Fruit fly (Drosophila melanogaster) whole organism, prepupa: ENCODE results near the gene Or7a.

Experiments
- CG10631 ChIP-seq: fragments of 200-800 bp; sonication (Bioruptor generic); optimal IDR thresholded peaks from 2 replicates; lab custom pipeline; 2016; ENCODE audit warnings: missing biosample characterization, missing genetic modification characterization
- CG10669 ChIP-seq: fragments of 200-800 bp; sonication (Bioruptor generic); optimal IDR thresholded peaks from 3 replicates; lab custom pipeline; 2018; ENCODE audit warnings: missing biosample characterization, mild to moderate bottlenecking, missing genetic modification characterization, moderate library complexity
- CG11294 ChIP-seq: fragments of 200-800 bp; sonication (Bioruptor generic); IDR thresholded peaks from 2 replicates; pipeline ENCODE4 v1.3.6; 2022; ENCODE audit warnings: missing biosample characterization, missing genetic modification characterization
- CG11762 ChIP-seq: fragments of 200-800 bp; sonication (Bioruptor generic); optimal IDR thresholded peaks from 3 replicates; lab custom pipeline; 2016; ENCODE audit warnings: missing biosample characterization, missing genetic modification characterization; ENCODE audit not compliant: insufficient read depth
- CG11902 ChIP-seq: fragments of 200-800 bp; sonication (Bioruptor generic); optimal IDR thresholded peaks from 3 replicates; lab custom pipeline; 2016; ENCODE audit warnings: missing biosample characterization, missing genetic modification characterization
- CG15336 ChIP-seq: fragments of 200-800 bp; sonication (Bioruptor generic); IDR thresholded peaks from 2 replicates; pipeline ENCODE4 v1.3.6; 2022; ENCODE audit warnings: missing biosample characterization, missing genetic modification characterization
- CG1621 ChIP-seq: fragments of 200-800 bp; sonication (Bioruptor generic); optimal IDR thresholded peaks from 3 replicates; lab custom pipeline; 2018; ENCODE audit warnings: missing biosample characterization, mild to moderate bottlenecking, missing genetic modification characterization
- CG16779 ChIP-seq: fragments of 200-800 bp; sonication (Bioruptor generic); optimal IDR thresholded peaks from 3 replicates; lab custom pipeline; 2017; ENCODE audit warnings: missing biosample characterization, mild to moderate bottlenecking, missing genetic modification characterization
- CG3032 ChIP-seq: fragments of 200-800 bp; optimal IDR thresholded peaks from 2 replicates; lab custom pipeline; 2019; ENCODE audit warnings: missing biosample characterization, mild to moderate bottlenecking, missing genetic modification characterization, moderate library complexity
- CG31627 ChIP-seq: fragments of 200-800 bp; sonication (Bioruptor generic); optimal IDR thresholded peaks from 3 replicates; lab custom pipeline; 2016; ENCODE audit warnings: missing biosample characterization, missing genetic modification characterization
- CG32006 ChIP-seq: fragments of 200-800 bp; sonication (Bioruptor generic); optimal IDR thresholded peaks from 3 replicates; lab custom pipeline; 2017; ENCODE audit warnings: missing biosample characterization, mild to moderate bottlenecking, missing genetic modification characterization
- CG34406 ChIP-seq: fragments of 200-800 bp; sonication (Bioruptor generic); optimal IDR thresholded peaks from 3 replicates; lab custom pipeline; 2016; ENCODE audit warnings: missing biosample characterization, missing genetic modification characterization
- CG3919 ChIP-seq: fragments of 200-800 bp; sonication (Bioruptor generic); optimal IDR thresholded peaks from 3 replicates; lab custom pipeline; 2016; ENCODE audit warnings: missing biosample characterization, missing genetic modification characterization
- CG4318 ChIP-seq: fragments of 200-800 bp; sonication (Bioruptor generic); optimal IDR thresholded peaks from 3 replicates; lab custom pipeline; 2017; ENCODE audit warnings: missing biosample characterization, mild to moderate bottlenecking, missing genetic modification characterization
- CG6792 ChIP-seq: fragments of 200-800 bp; sonication (Bioruptor generic); optimal IDR thresholded peaks from 3 replicates; lab custom pipeline; 2016; ENCODE audit warnings: missing biosample characterization, missing genetic modification characterization
- CG6808 ChIP-seq: fragments of 200-800 bp; sonication (Bioruptor generic); optimal IDR thresholded peaks from 3 replicates; lab custom pipeline; 2017; ENCODE audit warnings: missing biosample characterization, missing genetic modification characterization, mild to moderate bottlenecking, moderate library complexity, missing genetic modification reagents
- CG8319 ChIP-seq: fragments of 200-800 bp; sonication (Bioruptor generic); optimal IDR thresholded peaks from 3 replicates; lab custom pipeline; 2016; ENCODE audit warnings: missing biosample characterization, missing genetic modification characterization
- CG8632 ChIP-seq: fragments of 200-800 bp; sonication (Bioruptor generic); optimal IDR thresholded peaks from 3 replicates; lab custom pipeline; 2016; ENCODE audit warnings: missing biosample characterization, missing genetic modification characterization
- CG9139 ChIP-seq: fragments of 200-800 bp; sonication (Bioruptor generic); optimal IDR thresholded peaks from 3 replicates; lab custom pipeline; 2017; ENCODE audit warnings: missing biosample characterization, mild to moderate bottlenecking, missing genetic modification characterization
- Eip75B ChIP-seq: fragments of 200-800 bp; sonication (Bioruptor generic); optimal IDR thresholded peaks from 3 replicates; lab custom pipeline; 2016; ENCODE audit warnings: missing biosample characterization, missing genetic modification characterization
- Eip78C ChIP-seq: fragments of 200-800 bp; sonication (Bioruptor generic); peaks from one replicate; lab custom pipeline; 2016; ENCODE audit warnings: missing biosample characterization, missing genetic modification characterization
- Eip93F ChIP-seq: fragments of 200-800 bp; sonication (Bioruptor generic); optimal IDR thresholded peaks from 2 replicates; lab custom pipeline; 2016; ENCODE audit warnings: missing biosample characterization, mild to moderate bottlenecking, missing genetic modification characterization
- Ets21C ChIP-seq: fragments of 200-800 bp; sonication (Bioruptor generic); optimal IDR thresholded peaks from 3 replicates; lab custom pipeline; 2016; ENCODE audit warnings: missing biosample characterization, missing genetic modification characterization
- Ets96B ChIP-seq: fragments of 200-800 bp; optimal IDR thresholded peaks from 2 replicates; lab custom pipeline; 2019; ENCODE audit warnings: missing biosample characterization, mild to moderate bottlenecking, missing genetic modification characterization, moderate library complexity
- Gug ChIP-seq: fragments of 200-800 bp; sonication (Bioruptor generic); IDR thresholded peaks from 2 replicates; pipeline ENCODE4 v1.3.6; 2022; ENCODE audit warnings: missing biosample characterization, missing genetic modification characterization
- Hr38 ChIP-seq: sonication (Bioruptor generic); optimal IDR thresholded peaks from 2 replicates; lab custom pipeline; 2016; ENCODE audit warnings: missing biosample characterization, missing genetic modification characterization
- Hr39 ChIP-seq: fragments of 200-800 bp; sonication (Bioruptor generic); optimal IDR thresholded peaks from 2 replicates; lab custom pipeline; 2016; ENCODE audit warnings: missing biosample characterization, missing genetic modification characterization
- Hr4 ChIP-seq: fragments of 200-800 bp; sonication (Bioruptor generic); optimal IDR thresholded peaks from 3 replicates; lab custom pipeline; 2016; ENCODE audit warnings: missing biosample characterization, missing genetic modification characterization
- Lpt ChIP-seq: fragments of 200-800 bp; sonication (Bioruptor generic); optimal IDR thresholded peaks from 3 replicates; lab custom pipeline; 2016; ENCODE audit warnings: missing biosample characterization, missing genetic modification characterization
- Met ChIP-seq: fragments of 200-800 bp; sonication (Bioruptor generic); optimal IDR thresholded peaks from 3 replicates; lab custom pipeline; 2016; ENCODE audit warnings: missing biosample characterization, missing genetic modification characterization
- Smox ChIP-seq: fragments of 200-800 bp; sonication (Bioruptor generic); optimal IDR thresholded peaks from 3 replicates; lab custom pipeline; 2016; ENCODE audit warnings: missing biosample characterization, missing genetic modification characterization
- Sox102F ChIP-seq: fragments of 200-800 bp; sonication (Bioruptor generic); optimal IDR thresholded peaks from 2 replicates; lab custom pipeline; 2016; ENCODE audit warnings: missing biosample characterization, mild to moderate bottlenecking, missing genetic modification characterization
- achi ChIP-seq: fragments of 200-800 bp; sonication (Bioruptor generic); optimal IDR thresholded peaks from 3 replicates; lab custom pipeline; 2016; ENCODE audit warnings: missing biosample characterization, missing genetic modification characterization
- acj6 ChIP-seq: fragments of 200-800 bp; sonication (Bioruptor generic); optimal IDR thresholded peaks from 3 replicates; lab custom pipeline; 2016; ENCODE audit warnings: missing biosample characterization, missing genetic modification characterization
- cyc ChIP-seq: fragments of 200-800 bp; sonication (Bioruptor generic); optimal IDR thresholded peaks from 3 replicates; lab custom pipeline; 2016; ENCODE audit warnings: missing biosample characterization, missing genetic modification characterization
- dac ChIP-seq: fragments of 200-800 bp; sonication (Bioruptor generic); optimal IDR thresholded peaks from 2 replicates; lab custom pipeline; 2017; ENCODE audit warnings: missing biosample characterization, mild to moderate bottlenecking, missing genetic modification characterization
- dsx ChIP-seq: fragments of 200-800 bp; optimal IDR thresholded peaks from 3 replicates; lab custom pipeline; 2019; ENCODE audit warnings: missing biosample characterization, mild to moderate bottlenecking, missing genetic modification characterization, moderate library complexity; ENCODE audit not compliant: poor library complexity, severe bottlenecking
- eg ChIP-seq: fragments of 200-800 bp; sonication (Bioruptor generic); IDR thresholded peaks from 3 replicates; pipeline ENCODE4 v1.3.6; 2022; ENCODE audit warnings: missing biosample characterization, missing genetic modification characterization
- esn ChIP-seq: fragments of 200-800 bp; sonication (Bioruptor generic); optimal IDR thresholded peaks from 2 replicates; lab custom pipeline; 2016; ENCODE audit warnings: missing biosample characterization, mild to moderate bottlenecking, missing genetic modification characterization, moderate library complexity
- fd59A ChIP-seq: fragments of 200-800 bp; sonication (Bioruptor generic); optimal IDR thresholded peaks from 2 replicates; lab custom pipeline; 2017; ENCODE audit warnings: missing biosample characterization, mild to moderate bottlenecking, missing genetic modification characterization, missing genetic modification reagents
- fd85E ChIP-seq: fragments of 200-800 bp; sonication (Bioruptor generic); optimal IDR thresholded peaks from 3 replicates; lab custom pipeline; 2016; ENCODE audit warnings: missing biosample characterization, missing genetic modification characterization
- fkh ChIP-seq: fragments of 200-800 bp; sonication (Bioruptor generic); optimal IDR thresholded peaks from 3 replicates; lab custom pipeline; 2017; ENCODE audit warnings: missing biosample characterization, mild to moderate bottlenecking, missing genetic modification characterization, moderate library complexity
- lz ChIP-seq: fragments of 200-800 bp; sonication (Bioruptor generic); optimal IDR thresholded peaks from 3 replicates; lab custom pipeline; 2016; ENCODE audit warnings: missing biosample characterization, missing genetic modification characterization
- net ChIP-seq: fragments of 200-800 bp; sonication (Bioruptor generic); optimal IDR thresholded peaks from 3 replicates; lab custom pipeline; 2016; ENCODE audit warnings: missing biosample characterization, missing genetic modification characterization
- pdm3 ChIP-seq: fragments of 200-800 bp; sonication (Bioruptor generic); optimal IDR thresholded peaks from 3 replicates; lab custom pipeline; 2016; ENCODE audit warnings: missing biosample characterization, missing genetic modification characterization
- salr ChIP-seq, 2 experiments: fragments of 200-800 bp; sonication (Bioruptor generic); optimal IDR thresholded peaks; 3 replicates each; lab custom pipeline; 2016 to 2018; ENCODE audit warnings: missing biosample characterization in 2 of 2, missing genetic modification characterization in 2 of 2, mild to moderate bottlenecking in 1 of 2
- ss ChIP-seq, 2 experiments: fragments of 200-800 bp; sonication (Bioruptor generic); optimal IDR thresholded peaks; 2 replicates in 1 of 2; 3 replicates in 1 of 2; lab custom pipeline; 2017 to 2018; ENCODE audit warnings: mild to moderate bottlenecking in 2 of 2, missing biosample characterization in 2 of 2, missing genetic modification characterization in 2 of 2, moderate library complexity in 1 of 2
- vri ChIP-seq: fragments of 200-800 bp; sonication (Bioruptor generic); optimal IDR thresholded peaks from 3 replicates; lab custom pipeline; 2016; ENCODE audit warnings: missing biosample characterization, mild to moderate bottlenecking, missing genetic modification characterization

Gene Or7a

DNA sequence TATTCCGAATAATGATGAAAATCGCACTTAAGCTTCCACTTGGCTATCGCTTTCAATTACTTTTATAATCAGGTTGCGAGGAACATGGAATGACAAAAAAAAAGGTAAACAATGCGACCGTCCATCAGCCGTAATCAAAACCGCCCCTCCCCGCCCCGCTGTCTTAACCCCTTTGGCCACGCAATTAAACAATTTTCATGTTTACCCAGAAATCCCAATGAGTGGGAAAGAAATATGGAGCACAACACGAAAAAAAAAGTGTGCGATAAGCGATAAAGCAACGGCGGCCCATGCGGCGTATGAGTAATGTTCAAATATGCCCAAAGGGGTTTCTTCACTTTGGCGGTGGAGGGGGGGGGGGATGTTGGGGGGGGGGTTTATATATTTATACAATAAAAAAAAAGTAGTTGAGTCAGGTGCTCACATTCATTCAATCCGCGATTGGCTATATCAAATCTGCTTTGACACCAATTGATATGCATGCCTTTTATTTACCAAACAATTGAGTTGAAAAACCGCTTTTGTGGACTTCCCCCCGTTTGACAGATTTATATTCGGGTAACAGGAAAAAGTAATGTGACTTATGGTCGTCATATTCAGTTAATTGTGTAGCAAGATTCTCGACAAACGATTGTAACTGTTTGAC lies 33.5 kb upstream of the Or7a start (continued):
- TF ChIP-seq achi (GFP tag; lab: Kevin White, UChicago) (no peak), fkh (peak; percentile 96)

DNA sequence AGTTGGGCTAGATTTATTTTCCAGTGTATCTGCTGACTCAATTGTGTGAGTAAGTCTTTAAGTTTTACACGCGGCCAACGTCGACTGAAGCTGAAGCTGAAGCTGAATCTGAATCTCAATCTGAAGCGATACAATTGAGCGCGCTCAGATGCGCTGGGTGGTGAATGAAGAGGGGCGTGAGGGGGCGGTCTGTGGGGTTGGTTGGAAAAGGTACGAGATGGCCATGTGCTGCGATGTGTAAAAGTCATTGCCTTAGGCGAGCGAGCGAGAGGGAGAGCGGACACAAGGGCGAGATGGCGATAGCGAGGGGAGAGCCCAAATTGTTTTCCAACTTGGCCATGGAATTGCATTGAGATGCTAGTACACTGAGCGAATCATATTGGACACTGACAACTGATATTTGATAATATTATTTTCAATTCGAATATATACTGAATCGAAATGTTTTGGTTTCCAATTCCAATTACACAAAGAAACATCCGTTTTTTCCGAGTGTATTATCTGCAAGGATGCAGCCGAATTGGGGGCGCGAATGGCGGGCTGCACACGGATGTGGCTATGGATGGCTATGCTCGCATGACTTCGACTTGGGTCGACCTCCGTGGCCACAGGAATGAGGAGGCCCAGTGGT lies 31.2 kb upstream of the Or7a start:
- TF ChIP-seq Hr4 (GFP tag; lab: Kevin White, UChicago): peak; percentile 59
- TF ChIP-seq vri (GFP tag; lab: Kevin White, UChicago): peak; percentile 54
- TF ChIP-seq eg (GFP tag; lab: Robert Waterston, UW): peak; percentile 85
- peak; percentile 43 for TF ChIP-seq Eip93F (GFP tag; lab: Kevin White, UChicago)
- peak; percentile 80 for TF ChIP-seq Met (GFP tag; lab: Kevin White, UChicago)
- no peak for TF ChIP-seq fkh
- TF ChIP-seq CG8319 (GFP tag; lab: Kevin White, UChicago): peak; percentile 44
- peak; percentile 71 for TF ChIP-seq CG6792 (GFP tag; lab: Kevin White, UChicago)
- TF ChIP-seq Ets21C: peak; percentile 62
- TF ChIP-seq CG4318 (GFP tag; lab: Kevin White, UChicago): peak; percentile 41
- TF ChIP-seq fd59A (GFP tag; lab: Kevin White, UChicago): peak; percentile 31
- peak; percentile 70 for TF ChIP-seq pdm3 (GFP tag; lab: Kevin White, UChicago)
- peak; percentile 93 for TF ChIP-seq Eip78C (GFP tag; lab: Kevin White, UChicago)
- TF ChIP-seq Ets96B (tag; lab: Kevin White, UChicago): peak; percentile 52
- TF ChIP-seq Eip75B (GFP tag; lab: Kevin White, UChicago): peak; percentile 79
- peak; percentile 69 for TF ChIP-seq CG10631 (GFP tag; lab: Kevin White, UChicago)
- peak; percentile 54; the same call in 1 of the 2 replicates for TF ChIP-seq CG11294 (GFP tag; lab: Robert Waterston, UW)
- TF ChIP-seq Gug (GFP tag; lab: Robert Waterston, UW): peak; percentile 69
- peak; percentile 69 for TF ChIP-seq CG32006 (GFP tag; lab: Kevin White, UChicago)
- peak; percentile 53 for TF ChIP-seq CG8632 (GFP tag; lab: Kevin White, UChicago)
- TF ChIP-seq CG3032 (tag; lab: Kevin White, UChicago): peak; percentile 61
- TF ChIP-seq dac: peak; percentile 31
- peak; percentile 60 for TF ChIP-seq CG11902 (GFP tag; lab: Kevin White, UChicago)
- no peak for TF ChIP-seq fd85E
- peak; percentile 70 for TF ChIP-seq lz
- TF ChIP-seq esn (GFP tag; lab: Kevin White, UChicago): peak; percentile 62
- peak; percentile 7 for TF ChIP-seq CG16779
- TF ChIP-seq net (GFP tag; lab: Kevin White, UChicago): peak; percentile 13
- peak; percentile 26 to 39 for TF ChIP-seq salr (GFP tag; optimal IDR thresholded peaks at IDR 0.05; lab: Kevin White, UChicago)
- peak; percentile 29 for TF ChIP-seq CG6808 (GFP tag; lab: Kevin White, UChicago)
- TF ChIP-seq CG9139: peak; percentile 35
- TF ChIP-seq Smox (GFP tag; lab: Kevin White, UChicago): peak; percentile 67
- no peak for TF ChIP-seq Hr38
- peak; percentile 76 for TF ChIP-seq Hr39 (GFP tag; lab: Kevin White, UChicago)
- peak; percentile 70 for TF ChIP-seq acj6 (GFP tag; lab: Kevin White, UChicago)
- TF ChIP-seq dsx (GFP tag; lab: Kevin White, UChicago): peak; percentile 55
- peak; percentile 66 for TF ChIP-seq CG31627
- TF ChIP-seq CG34406: peak; percentile 62
- TF ChIP-seq CG3919 (GFP tag; lab: Kevin White, UChicago): peak; percentile 82
- TF ChIP-seq Lpt (GFP tag; lab: Kevin White, UChicago): peak; percentile 61
- peak; percentile 64 for TF ChIP-seq CG10669 (GFP tag; lab: Kevin White, UChicago)
- TF ChIP-seq CG1621 (tag; lab: Kevin White, UChicago): peak; percentile 68
- TF ChIP-seq CG11762: peak; percentile 65
- peak; percentile 36 to 39 for TF ChIP-seq ss (GFP tag; optimal IDR thresholded peaks at IDR 0.05; lab: Kevin White, UChicago)
- peak; percentile 82 for TF ChIP-seq CG15336 (GFP tag; lab: Robert Waterston, UW)
- peak; percentile 65 for TF ChIP-seq Sox102F (GFP tag; lab: Kevin White, UChicago)
- TF ChIP-seq cyc: peak; percentile 73
